Worm (Caenorhabditis elegans): ENCODE data around the gene Y116F11A.3.

Gene Y116F11A.3

DNA sequence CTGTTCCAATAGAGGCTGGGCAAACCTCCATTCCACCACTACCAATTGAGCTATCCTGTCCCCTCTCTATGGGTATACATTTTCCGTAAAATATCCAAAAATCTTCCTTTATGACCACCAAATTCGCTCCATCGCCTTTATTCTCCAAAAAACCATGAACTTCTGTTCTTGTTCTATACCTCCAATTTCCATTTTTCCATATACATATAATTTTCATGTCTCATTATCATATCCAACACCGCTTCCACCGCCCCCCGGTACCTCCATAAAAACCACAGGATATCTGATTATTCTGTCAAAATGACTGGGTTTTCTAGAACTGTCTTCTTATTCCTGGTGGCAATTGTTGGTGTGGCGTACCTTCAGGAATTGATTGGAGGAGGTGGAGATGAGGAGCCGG, 13.0 kb upstream of the Y116F11A.3 start, which contains the start of gene Y43F8C.17:
Y43F8C.17 (plus strand) TSS at position 301 of the 400 bp plus-strand sequence.
- TF ChIP-seq ama-1 (optimal IDR thresholded peaks at IDR 0.05) = no peak
- TF ChIP-seq ZK546.5 (tag; optimal IDR thresholded peaks at IDR 0.05) = no peak
- TF ChIP-seq fos-1 (tag; optimal IDR thresholded peaks at IDR 0.05) = no peak
- no peak for TF ChIP-seq C34F6.9 (tag; optimal IDR thresholded peaks at IDR 0.05)
- no peak for TF ChIP-seq skn-1 (tag; optimal IDR thresholded peaks at IDR 0.05)
- TF ChIP-seq crh-2 (tag; optimal IDR thresholded peaks at IDR 0.05) = no peak
- TF ChIP-seq blmp-1 (tag; optimal IDR thresholded peaks at IDR 0.05; ENCODE audit: insufficient read depth) = no peak
- no peak for TF ChIP-seq sem-4 (tag; optimal IDR thresholded peaks at IDR 0.05)
- no peak for TF ChIP-seq lin-13 (GFP tag; optimal IDR thresholded peaks at IDR 0.05)
- TF ChIP-seq egl-27 (tag; optimal IDR thresholded peaks at IDR 0.05) = no peak
- no peak for TF ChIP-seq ztf-1 (GFP tag; conservative IDR thresholded peaks at IDR 0.05)
- TF ChIP-seq lin-11 (tag; optimal IDR thresholded peaks at IDR 0.05) = no peak
- no peak for TF ChIP-seq unc-55 (GFP tag; optimal IDR thresholded peaks at IDR 0.05)
- TF ChIP-seq sma-9 (GFP tag; optimal IDR thresholded peaks at IDR 0.05) = no peak
- no peak for TF ChIP-seq sma-9 (tag; optimal IDR thresholded peaks at IDR 0.05)

DNA sequence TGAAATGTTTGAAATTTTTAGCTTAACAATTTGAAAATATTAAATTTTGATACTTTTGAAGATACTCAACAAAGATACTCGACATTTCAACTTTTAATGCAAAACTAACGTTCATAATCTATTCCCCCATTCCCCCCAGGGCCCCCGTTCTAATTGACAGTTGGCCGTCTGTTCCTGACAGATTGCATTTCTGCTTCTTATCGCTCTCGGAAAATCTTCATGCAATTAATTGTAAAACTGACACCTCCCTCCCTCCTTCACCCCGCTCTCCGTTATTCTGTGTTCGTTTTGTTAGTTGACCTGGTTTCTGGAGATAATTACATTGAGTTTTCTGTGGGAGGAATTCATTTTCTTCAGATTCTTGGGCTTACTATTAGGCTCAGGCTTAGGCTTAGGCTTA, 10.9 kb upstream of the Y116F11A.3 start:
- TF ChIP-seq lin-13 (GFP tag; optimal IDR thresholded peaks at IDR 0.05) (no peak), ztf-1 (GFP tag; conservative IDR thresholded peaks at IDR 0.05) (no peak), fos-1 (tag; optimal IDR thresholded peaks at IDR 0.05) (no peak), alr-1 (tag; optimal IDR thresholded peaks at IDR 0.05) (no peak)

DNA sequence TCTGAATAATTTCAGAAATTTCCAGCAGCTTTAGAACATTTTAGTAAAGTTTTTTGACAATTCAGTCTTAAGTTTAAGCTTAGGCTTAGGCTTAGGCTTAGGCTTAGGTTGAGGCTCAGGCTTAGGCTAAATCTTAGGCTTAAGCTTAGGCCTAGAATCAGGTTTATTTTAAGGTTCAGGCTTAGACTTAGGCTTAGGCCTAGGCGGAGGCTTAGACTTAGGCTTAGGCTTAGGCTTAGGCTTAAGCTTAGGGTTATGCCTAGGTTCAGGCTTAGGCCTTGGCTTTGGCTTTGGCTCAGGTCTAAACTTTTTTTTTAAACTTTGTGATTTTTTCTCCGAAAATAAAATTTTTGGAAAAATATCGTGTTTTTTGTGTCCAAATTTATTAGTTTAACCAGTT, 10.2 kb upstream of the Y116F11A.3 start:
- TF ChIP-seq aly-2 (tag; optimal IDR thresholded peaks at IDR 0.05) = no peak
- TF ChIP-seq nhr-10 (tag; optimal IDR thresholded peaks at IDR 0.05) = no peak

DNA sequence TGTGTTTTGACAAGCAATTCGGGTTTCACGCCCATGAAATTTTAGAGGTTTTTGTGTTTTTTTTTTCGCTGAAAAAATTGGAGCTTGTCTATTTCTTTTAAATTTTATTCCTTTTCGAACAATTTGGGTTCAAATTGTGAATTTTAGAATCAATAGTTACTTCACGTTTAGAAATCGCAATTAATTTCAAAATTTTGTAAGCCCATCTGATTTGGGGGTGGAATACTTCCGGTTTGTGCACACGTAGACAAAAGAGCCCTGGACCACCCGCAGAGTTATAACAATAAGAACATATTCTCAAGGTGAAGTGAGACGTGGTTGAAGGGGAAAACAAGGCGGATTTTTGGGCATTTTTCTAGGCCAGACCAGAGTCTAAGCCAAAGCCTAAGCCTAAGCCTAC, 9.6 kb upstream of the Y116F11A.3 start, which contains the start of gene Y116F11A.6:
Y116F11A.6 (plus strand) TSS at position 301 of the 400 bp plus-strand sequence.
- TF ChIP-seq nhr-237 (tag; optimal IDR thresholded peaks at IDR 0.05) (no peak), lin-39 (tag; optimal IDR thresholded peaks at IDR 0.05) (no peak), zag-1 (tag; optimal IDR thresholded peaks at IDR 0.05) (no peak), F13H6.1 (tag; optimal IDR thresholded peaks at IDR 0.05) (no peak), nhr-21 (tag; optimal IDR thresholded peaks at IDR 0.05) (no peak), unc-39 (tag; optimal IDR thresholded peaks at IDR 0.05) (no peak), skn-1 (tag; optimal IDR thresholded peaks at IDR 0.05) (no peak), R02D3.7 (tag; optimal IDR thresholded peaks at IDR 0.05) (no peak), peb-1 (tag; optimal IDR thresholded peaks at IDR 0.05) (no peak), fos-1 (tag; optimal IDR thresholded peaks at IDR 0.05) (no peak), Y55F3AM.14 (GFP tag; optimal IDR thresholded peaks at IDR 0.05) (no peak), elt-1 (tag; optimal IDR thresholded peaks at IDR 0.05) (no peak), nhr-10 (tag; optimal IDR thresholded peaks at IDR 0.05) (no peak), lin-11 (tag; optimal IDR thresholded peaks at IDR 0.05) (no peak)

DNA sequence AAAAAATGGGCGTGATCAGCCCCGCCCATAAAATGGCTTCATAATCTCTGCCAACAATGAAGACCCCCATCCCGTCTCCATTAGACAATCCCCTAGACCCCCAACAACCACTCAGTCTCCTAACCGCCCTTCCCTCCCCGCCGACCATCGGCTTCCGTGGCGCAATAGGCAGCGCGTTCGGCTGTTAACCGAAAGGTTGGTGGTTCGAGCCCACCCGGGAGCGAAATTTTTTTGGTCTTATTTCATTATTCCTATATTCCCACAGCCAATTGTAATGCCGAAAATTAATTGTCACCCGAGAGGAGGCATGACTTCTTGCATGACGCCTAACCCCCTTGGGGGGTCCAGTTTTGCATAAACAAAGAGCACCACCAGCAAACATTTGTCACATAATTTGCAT, 6.0 kb upstream of the Y116F11A.3 start:
- TF ChIP-seq aly-2 (tag; optimal IDR thresholded peaks at IDR 0.05) (no peak), F13H6.1 (tag; optimal IDR thresholded peaks at IDR 0.05) (no peak), crh-2 (tag; optimal IDR thresholded peaks at IDR 0.05) (no peak), ztf-4 (tag; optimal IDR thresholded peaks at IDR 0.05) (no peak), unc-62 (GFP tag; optimal IDR thresholded peaks at IDR 0.05) (no peak), skn-1 (tag; optimal IDR thresholded peaks at IDR 0.05) (no peak), fos-1 (tag; optimal IDR thresholded peaks at IDR 0.05) (no peak), lin-13 (GFP tag; optimal IDR thresholded peaks at IDR 0.05) (peak; percentile 25), nhr-77 (tag; optimal IDR thresholded peaks at IDR 0.05) (no peak), ztf-1 (GFP tag; conservative IDR thresholded peaks at IDR 0.05) (no peak), lin-11 (tag; optimal IDR thresholded peaks at IDR 0.05) (peak; percentile 7), nhr-23 (tag; optimal IDR thresholded peaks at IDR 0.05) (no peak), gmeb-1 (tag; optimal IDR thresholded peaks at IDR 0.05) (peak; percentile 7)

DNA sequence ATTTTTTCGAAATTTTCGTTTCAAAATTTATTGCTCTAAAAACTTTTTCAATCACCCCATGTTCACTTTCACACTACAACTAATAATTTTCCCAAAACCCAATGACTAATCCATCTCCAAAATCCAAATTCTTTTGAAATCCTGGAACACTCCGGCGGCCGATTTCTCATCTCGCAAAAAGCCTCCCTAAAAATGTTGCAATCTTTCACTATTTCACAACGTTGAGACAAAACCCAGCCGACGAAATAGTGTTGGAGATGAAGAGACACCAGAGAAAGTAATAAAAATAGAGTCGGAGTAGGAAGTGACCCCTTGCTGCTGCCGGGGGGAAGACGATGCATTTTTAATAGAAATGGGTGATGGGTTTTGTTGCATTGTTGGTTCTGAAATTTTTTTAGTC, 4.2 kb upstream of the Y116F11A.3 start:
- TF ChIP-seq peb-1 (tag; optimal IDR thresholded peaks at IDR 0.05) (no peak), ztf-11 (tag; optimal IDR thresholded peaks at IDR 0.05) (peak; percentile 5), nhr-6 (tag; optimal IDR thresholded peaks at IDR 0.05) (no peak), unc-55 (GFP tag; optimal IDR thresholded peaks at IDR 0.05) (peak; percentile 9), mbf-1 (tag; optimal IDR thresholded peaks at IDR 0.05) (no peak), skn-1 (tag; optimal IDR thresholded peaks at IDR 0.05) (no peak)

All from whole organism, L2 larva.